Worm (Caenorhabditis elegans) whole organism, midembryonic: ENCODE measurements around the gene C16C10.8.

ENCODE experiments used
- T22C8.4 ChIP-seq: fragments of 200-800 bp; sonication (Bioruptor generic); IDR thresholded peaks from 2 replicates; pipeline ENCODE4 v1.3.6; 2022; ENCODE audit warnings: missing genetic modification characterization, missing compliant biosample characterization
- cog-1 ChIP-seq: sonication (generic microtip); optimal IDR thresholded peaks from 2 replicates; lab custom pipeline; 2016; ENCODE audit warnings: missing genetic modification characterization, missing compliant biosample characterization
- flt-1 ChIP-seq: fragments of 200-800 bp; sonication (Bioruptor generic); IDR thresholded peaks from 2 replicates; pipeline ENCODE4 v1.3.6; 2022; ENCODE audit warnings: missing genetic modification characterization, missing compliant biosample characterization
- tab-1 ChIP-seq: fragments of 200-800 bp; sonication (Bioruptor generic); IDR thresholded peaks from 2 replicates; pipeline ENCODE4 v1.3.6; 2022; ENCODE audit warnings: missing genetic modification characterization, missing compliant biosample characterization
- ztf-29 ChIP-seq: fragments of 200-800 bp; sonication (Bioruptor generic); IDR thresholded peaks from 2 replicates; pipeline ENCODE4 v1.3.6; 2022; ENCODE audit warnings: missing genetic modification reagents, missing genetic modification characterization, missing compliant biosample characterization

- TF ChIP-seq flt-1 (GFP tag; lab: Robert Waterston, UW) (no peak), ztf-29 (GFP tag; lab: Robert Waterston, UW) (no peak), cog-1 (tag; lab: Kevin White, UChicago) (no peak), T22C8.4 (GFP tag; lab: Robert Waterston, UW) (no peak), tab-1 (GFP tag; lab: Robert Waterston, UW) (no peak)
These were observed 30.6 kb upstream of the C16C10.8 start for ce11 chrIII:4194349-4195110.
